Fruit fly (Drosophila melanogaster): ENCODE results near the gene CG4968.

dm6 chr2L:10268688-10269087, 38.0 kb upstream of the CG4968 start, which contains the start of gene CG4957:
- TF ChIP-seq CG13204 (GFP tag; optimal IDR thresholded peaks at IDR 0.05) (no peak), CG4496 (GFP tag; IDR thresholded peaks at IDR 0.05) (no peak)
